Worm (Caenorhabditis elegans): ENCODE results near the gene fut-5.

The fut-5 gene

DNA sequence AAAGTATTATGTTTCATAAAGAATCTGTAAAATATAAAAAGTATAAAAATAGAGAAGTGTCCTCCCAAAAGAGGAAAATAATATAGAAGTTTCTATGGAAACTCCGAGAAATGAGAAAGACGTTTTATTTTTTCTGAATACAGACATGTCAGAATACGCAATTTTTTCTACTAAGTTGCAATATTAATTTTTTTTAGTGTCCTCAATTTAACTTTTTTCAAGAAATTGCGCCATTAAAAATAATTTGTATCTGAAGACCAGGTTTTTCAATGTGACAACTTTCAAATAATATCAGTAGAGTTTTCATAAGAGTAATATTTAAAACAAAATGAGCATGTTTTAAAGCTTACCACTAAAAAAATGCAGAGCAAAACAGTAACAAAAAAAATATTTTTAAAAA, at the start of gene fut-5:
Gene fut-5, minus strand, starts transcription at position 101 of the 400 bp plus-strand sequence.
- no peak for TF ChIP-seq unc-62 (GFP tag; optimal IDR thresholded peaks at IDR 0.05)
- no peak for TF ChIP-seq zip-8 (tag; optimal IDR thresholded peaks at IDR 0.05)
- no peak for TF ChIP-seq ceh-39 (tag; optimal IDR thresholded peaks at IDR 0.05)
- no peak for TF ChIP-seq elt-3 (tag; optimal IDR thresholded peaks at IDR 0.05)
- no peak for TF ChIP-seq nhr-2 (tag; optimal IDR thresholded peaks at IDR 0.05)
- TF ChIP-seq snpc-4 (tag; optimal IDR thresholded peaks at IDR 0.05): no peak
- TF ChIP-seq nhr-76 (tag; optimal IDR thresholded peaks at IDR 0.05): no peak
- TF ChIP-seq ztf-11 (tag; optimal IDR thresholded peaks at IDR 0.05): no peak
- no peak for TF ChIP-seq pha-4 (tag; optimal IDR thresholded peaks at IDR 0.05)
- no peak for TF ChIP-seq mls-2 (tag; optimal IDR thresholded peaks at IDR 0.05)
- TF ChIP-seq bed-3 (GFP tag; optimal IDR thresholded peaks at IDR 0.05): no peak
- no peak for TF ChIP-seq sptf-1 (tag; optimal IDR thresholded peaks at IDR 0.05)
- no peak for TF ChIP-seq cnd-1 (tag; optimal IDR thresholded peaks at IDR 0.05)
- no peak for TF ChIP-seq lsy-2 (tag; optimal IDR thresholded peaks at IDR 0.05)
- no peak for TF ChIP-seq mab-5 (tag; optimal IDR thresholded peaks at IDR 0.05)
- TF ChIP-seq unc-39 (tag; optimal IDR thresholded peaks at IDR 0.05): no peak
- TF ChIP-seq unc-120 (tag; optimal IDR thresholded peaks at IDR 0.05; ENCODE audit: poor library complexity, severe bottlenecking): no peak
- TF ChIP-seq ham-2 (GFP tag; optimal IDR thresholded peaks at IDR 0.05): no peak

DNA sequence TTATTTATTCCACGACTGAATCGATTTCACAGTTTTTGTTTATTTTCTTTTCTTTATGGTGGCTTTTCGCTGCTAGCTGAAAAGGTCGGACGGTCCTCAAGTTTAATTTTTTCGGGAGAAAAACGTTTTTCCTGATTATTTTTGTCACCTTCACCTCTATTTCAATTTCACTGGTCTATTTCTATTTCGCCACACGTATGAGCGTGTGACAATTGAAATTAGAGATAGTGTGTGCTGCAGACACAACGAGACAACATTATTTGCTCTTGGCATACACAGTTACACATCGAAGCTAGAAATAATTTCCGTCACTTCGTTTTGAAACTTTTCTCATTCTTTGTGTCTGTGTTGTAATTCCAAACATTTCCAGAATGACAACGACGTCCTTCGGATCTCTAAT, 48.2 kb upstream of the fut-5 start, which contains the start of gene F41C3.8:
Gene F41C3.8, plus strand, starts transcription at position 371 of the 400 bp plus-strand sequence.
- TF ChIP-seq mls-2 (tag; optimal IDR thresholded peaks at IDR 0.05): no peak

DNA sequence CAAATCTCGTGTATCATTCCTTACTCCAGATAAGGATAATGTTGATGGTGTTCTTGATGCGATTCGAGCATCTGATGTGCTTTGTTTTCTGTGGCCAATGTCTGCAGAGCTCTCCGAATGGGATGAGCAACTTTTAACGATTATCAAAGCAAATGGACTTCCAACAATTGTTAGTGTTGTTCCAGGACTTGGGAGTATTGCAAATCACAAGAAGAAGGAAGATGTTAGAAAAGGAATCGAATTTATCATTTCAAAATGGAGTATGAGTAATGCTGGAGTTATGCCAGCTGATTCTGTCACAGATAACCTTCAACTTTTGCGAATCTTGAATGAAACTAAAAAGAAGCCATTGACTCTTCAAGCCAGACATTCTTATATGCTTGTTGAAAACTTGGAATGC, 43.3 kb upstream of the fut-5 start:
- TF ChIP-seq nhr-237 (tag; optimal IDR thresholded peaks at IDR 0.05): no peak
- TF ChIP-seq ceh-83 (GFP tag; optimal IDR thresholded peaks at IDR 0.05): no peak
- no peak for TF ChIP-seq nhr-28 (tag; optimal IDR thresholded peaks at IDR 0.05)
- no peak for TF ChIP-seq tbx-8 (GFP tag; optimal IDR thresholded peaks at IDR 0.05)
- no peak for TF ChIP-seq mls-2 (tag; optimal IDR thresholded peaks at IDR 0.05)
- TF ChIP-seq M03D4.4 (tag; optimal IDR thresholded peaks at IDR 0.05): no peak
- no peak for TF ChIP-seq unc-120 (tag; optimal IDR thresholded peaks at IDR 0.05; ENCODE audit: poor library complexity, severe bottlenecking)
- TF ChIP-seq snpc-4 (tag; optimal IDR thresholded peaks at IDR 0.05): no peak
- TF ChIP-seq cnd-1 (tag; optimal IDR thresholded peaks at IDR 0.05): no peak
- TF ChIP-seq nhr-76 (tag; optimal IDR thresholded peaks at IDR 0.05): no peak
- no peak for TF ChIP-seq elt-3 (tag; optimal IDR thresholded peaks at IDR 0.05)
- no peak for TF ChIP-seq hlh-1 (tag; optimal IDR thresholded peaks at IDR 0.05)
- TF ChIP-seq mab-5 (tag; optimal IDR thresholded peaks at IDR 0.05): no peak
- no peak for TF ChIP-seq lin-32 (GFP tag; optimal IDR thresholded peaks at IDR 0.05)
- no peak for TF ChIP-seq zip-8 (tag; optimal IDR thresholded peaks at IDR 0.05)
- TF ChIP-seq unc-39 (tag; optimal IDR thresholded peaks at IDR 0.05): no peak
- TF ChIP-seq unc-62 (GFP tag; optimal IDR thresholded peaks at IDR 0.05): no peak

DNA sequence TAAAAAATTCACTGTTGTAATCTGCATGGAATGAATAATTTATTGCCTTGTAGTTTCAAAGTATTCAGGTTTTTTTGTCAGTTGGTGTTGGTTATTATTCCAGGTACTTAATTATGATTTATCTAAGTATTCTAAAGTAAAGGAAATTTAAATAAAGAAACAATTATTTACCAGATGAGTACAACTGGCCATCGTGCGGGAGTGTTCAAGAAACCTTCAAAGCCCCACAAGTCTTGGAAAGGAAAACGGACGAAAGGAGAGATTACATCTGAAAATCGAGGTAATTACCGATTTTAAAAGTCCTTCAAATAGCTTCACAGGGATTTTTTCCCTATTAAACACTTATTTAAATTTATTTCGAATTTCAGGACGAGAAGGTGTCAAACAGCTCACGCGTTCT, 42.6 kb upstream of the fut-5 start, which contains the start of gene tag-151:
Gene tag-151, plus strand, starts transcription at position 158 of the 400 bp plus-strand sequence.
- TF ChIP-seq lin-13 (tag; optimal IDR thresholded peaks at IDR 0.05): no peak
- no peak for TF ChIP-seq bed-3 (GFP tag; optimal IDR thresholded peaks at IDR 0.05)
- no peak for TF ChIP-seq ceh-83 (GFP tag; optimal IDR thresholded peaks at IDR 0.05)
- no peak for TF ChIP-seq sem-2 (GFP tag; optimal IDR thresholded peaks at IDR 0.05)
- no peak for TF ChIP-seq snpc-4 (tag; optimal IDR thresholded peaks at IDR 0.05)
- TF ChIP-seq ceh-43 (GFP tag; optimal IDR thresholded peaks at IDR 0.05): no peak
- no peak for TF ChIP-seq unc-39 (tag; optimal IDR thresholded peaks at IDR 0.05)
- no peak for TF ChIP-seq flh-1 (GFP tag; optimal IDR thresholded peaks at IDR 0.05)
- TF ChIP-seq hlh-1 (tag; optimal IDR thresholded peaks at IDR 0.05): no peak
- TF ChIP-seq tbx-8 (GFP tag; optimal IDR thresholded peaks at IDR 0.05): no peak
- no peak for TF ChIP-seq sptf-1 (tag; optimal IDR thresholded peaks at IDR 0.05)
- TF ChIP-seq elt-1 (tag; optimal IDR thresholded peaks at IDR 0.05; ENCODE audit: borderline replicate concordance, insufficient read depth): no peak
- TF ChIP-seq nhr-28 (tag; optimal IDR thresholded peaks at IDR 0.05): no peak
- TF ChIP-seq cnd-1 (tag; optimal IDR thresholded peaks at IDR 0.05): no peak
- TF ChIP-seq nhr-2 (tag; optimal IDR thresholded peaks at IDR 0.05): no peak
- no peak for TF ChIP-seq lsy-2 (tag; optimal IDR thresholded peaks at IDR 0.05)
- no peak for TF ChIP-seq M03D4.4 (tag; optimal IDR thresholded peaks at IDR 0.05)
- no peak for TF ChIP-seq elt-3 (tag; optimal IDR thresholded peaks at IDR 0.05)

ce11 chrII:4706359-4706871, 38.9 kb upstream of the fut-5 start, which contains the start of the genes F10G7.9 and tsn-1:
Gene F10G7.9 (minus strand): TSS chrII:4706485.
Gene tsn-1 (plus strand): TSS chrII:4706821.
- TF ChIP-seq elt-1 (tag; optimal IDR thresholded peaks at IDR 0.05; ENCODE audit: borderline replicate concordance, insufficient read depth) (no peak), mep-1 (tag; optimal IDR thresholded peaks at IDR 0.05) (peak; percentile 8), hlh-1 (tag; optimal IDR thresholded peaks at IDR 0.05) (no peak), lin-13 (tag; optimal IDR thresholded peaks at IDR 0.05) (peak; percentile 20), ceh-83 (GFP tag; optimal IDR thresholded peaks at IDR 0.05) (no peak), bed-3 (GFP tag; optimal IDR thresholded peaks at IDR 0.05) (no peak), ceh-43 (GFP tag; optimal IDR thresholded peaks at IDR 0.05) (no peak), nhr-28 (tag; optimal IDR thresholded peaks at IDR 0.05) (no peak), unc-39 (tag; optimal IDR thresholded peaks at IDR 0.05) (no peak), nhr-237 (tag; optimal IDR thresholded peaks at IDR 0.05) (no peak), nhr-12 (tag; optimal IDR thresholded peaks at IDR 0.05) (no peak), pha-4 (tag; optimal IDR thresholded peaks at IDR 0.05) (peak; percentile 57), M03D4.4 (tag; optimal IDR thresholded peaks at IDR 0.05) (no peak), lsy-2 (tag; optimal IDR thresholded peaks at IDR 0.05) (peak; percentile 95), mls-2 (tag; optimal IDR thresholded peaks at IDR 0.05) (no peak), elt-3 (tag; optimal IDR thresholded peaks at IDR 0.05) (no peak), snpc-4 (tag; optimal IDR thresholded peaks at IDR 0.05) (no peak), ztf-11 (tag; optimal IDR thresholded peaks at IDR 0.05) (no peak), cnd-1 (tag; optimal IDR thresholded peaks at IDR 0.05) (no peak)
